Fruit fly (Drosophila melanogaster): Measurements from ENCODE around the gene Sas10.

Gene Sas10

dm6 chrX:5357035-5357434 lies 39.8 kb downstream of the Sas10 start (continued):
- TF ChIP-seq bcd (GFP tag; optimal IDR thresholded peaks at IDR 0.05) (no peak), CG7271 (tag; optimal IDR thresholded peaks at IDR 0.05) (no peak), CG34422 (GFP tag; IDR thresholded peaks at IDR 0.05) (no peak), eyg (GFP tag; optimal IDR thresholded peaks at IDR 0.05) (no peak), ase (GFP tag; IDR thresholded peaks at IDR 0.05) (no peak), ERR (GFP tag; optimal IDR thresholded peaks at IDR 0.05) (no peak), lmd (GFP tag; IDR thresholded peaks at IDR 0.05) (0 out of 2 replicates have a peak, but pooled peaks have one; percentile 19), ttk (GFP tag; IDR thresholded peaks at IDR 0.05) (no peak), CG1602 (GFP tag; optimal IDR thresholded peaks at IDR 0.05) (no peak), CG30403 (GFP tag; optimal IDR thresholded peaks at IDR 0.05) (peak; percentile 8), CG10431 (GFP tag; optimal IDR thresholded peaks at IDR 0.05) (no peak), CrebB (tag; optimal IDR thresholded peaks at IDR 0.05) (no peak), C15 (GFP tag; IDR thresholded peaks at IDR 0.05) (no peak), CG8388 (GFP tag; optimal IDR thresholded peaks at IDR 0.05) (no peak), Oaz (GFP tag; IDR thresholded peaks at IDR 0.05) (no peak), CG14667 (GFP tag; IDR thresholded peaks at IDR 0.05) (no peak), Side (GFP tag; optimal IDR thresholded peaks at IDR 0.05) (no peak), CG17568 (GFP tag; optimal IDR thresholded peaks at IDR 0.05) (no peak), kay (GFP tag; optimal IDR thresholded peaks at IDR 0.05) (no peak), NK7.1 (GFP tag; optimal IDR thresholded peaks at IDR 0.05) (no peak), grn (GFP tag; optimal IDR thresholded peaks at IDR 0.05) (no peak), Neu2 (GFP tag; optimal IDR thresholded peaks at IDR 0.05; ENCODE audit: borderline replicate concordance) (no peak), toy (GFP tag; IDR thresholded peaks at IDR 0.05) (no peak), trem (tag; optimal IDR thresholded peaks at IDR 0.05) (no peak), Hmx (GFP tag; optimal IDR thresholded peaks at IDR 0.05) (no peak), Hr78 (GFP tag; optimal IDR thresholded peaks at IDR 0.05) (no peak), eve (GFP tag; optimal IDR thresholded peaks at IDR 0.05) (no peak), z (GFP tag; IDR thresholded peaks at IDR 0.05) (no peak), stc (GFP tag; IDR thresholded peaks at IDR 0.05) (no peak), so (GFP tag; IDR thresholded peaks at IDR 0.05) (no peak), fu2 (GFP tag; optimal IDR thresholded peaks at IDR 0.05) (no peak), usp (GFP tag; optimal IDR thresholded peaks at IDR 0.05) (no peak), Lhr (GFP tag; optimal IDR thresholded peaks at IDR 0.05) (no peak), CG3163 (GFP tag; optimal IDR thresholded peaks at IDR 0.05) (no peak), onecut (GFP tag; IDR thresholded peaks at IDR 0.05) (no peak), sqz (GFP tag; optimal IDR thresholded peaks at IDR 0.05) (no peak), tup (GFP tag; optimal IDR thresholded peaks at IDR 0.05) (no peak), Xrp1 (GFP tag; IDR thresholded peaks at IDR 0.05) (no peak), CG7556 (GFP tag; optimal IDR thresholded peaks at IDR 0.05) (no peak), HLH54F (GFP tag; optimal IDR thresholded peaks at IDR 0.05) (no peak), Max (GFP tag; optimal IDR thresholded peaks at IDR 0.05) (no peak), wdn (GFP tag; IDR thresholded peaks at IDR 0.05) (no peak), CG3847 (GFP tag; IDR thresholded peaks at IDR 0.05) (no peak), grau (tag; optimal IDR thresholded peaks at IDR 0.05) (peak; percentile 18), HLH4C (GFP tag; IDR thresholded peaks at IDR 0.05; ENCODE audit: partially characterized antibody) (no peak), CG11085 (GFP tag; IDR thresholded peaks at IDR 0.05) (no peak), CG18476 (GFP tag; optimal IDR thresholded peaks at IDR 0.05) (no peak), pum (GFP tag; optimal IDR thresholded peaks at IDR 0.05) (no peak), gt (GFP tag; IDR thresholded peaks at IDR 0.05) (no peak), Abd-B (GFP tag; optimal IDR thresholded peaks at IDR 0.05) (no peak), Trl (optimal IDR thresholded peaks at IDR 0.05) (no peak), Trl (GFP tag; optimal IDR thresholded peaks at IDR 0.05) (no peak), CG17359 (tag; optimal IDR thresholded peaks at IDR 0.05) (peak; percentile 24), tna (GFP tag; IDR thresholded peaks at IDR 0.05; ENCODE audit: partially characterized antibody) (no peak)

Measured in whole organism, embryonic.